Fruit fly (Drosophila melanogaster): ENCODE measurements around the gene CG46310.

DNA sequence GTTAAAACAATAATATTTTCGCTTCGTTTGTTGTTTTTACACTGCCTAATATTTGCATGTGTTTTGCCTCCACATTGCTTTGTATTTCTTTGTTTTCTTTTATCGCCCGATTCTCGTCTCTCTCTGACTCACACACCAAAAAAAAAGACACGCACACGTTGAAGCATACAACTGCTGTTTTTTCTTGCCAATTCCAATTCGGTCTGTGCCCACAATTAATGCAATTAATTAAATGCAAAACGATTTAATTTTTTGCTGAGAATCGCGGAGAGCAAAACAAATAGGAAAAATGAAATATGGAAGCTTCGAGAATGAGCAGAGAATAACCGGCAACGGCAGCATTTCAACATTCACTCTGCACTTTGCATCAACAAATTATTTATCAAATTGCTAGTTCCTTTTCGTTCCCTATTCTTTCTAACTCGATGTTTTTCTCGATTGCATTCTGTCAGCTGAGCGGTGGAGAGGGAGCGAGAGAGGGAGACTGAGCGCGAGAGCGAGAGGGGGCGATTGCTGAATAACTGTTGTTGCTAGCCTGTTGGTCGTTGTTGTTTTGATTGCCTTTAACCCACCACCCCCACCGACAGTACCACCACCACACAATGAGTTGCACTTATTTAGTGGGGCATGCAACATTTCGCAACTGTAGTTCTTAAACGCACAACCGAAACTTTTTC lies 47.5 kb downstream of the CG46310 start:
- TF ChIP-seq Myc (optimal IDR thresholded peaks at IDR 0.05) = no peak
- no peak for TF ChIP-seq psq (optimal IDR thresholded peaks at IDR 0.05)
- no peak for TF ChIP-seq h (optimal IDR thresholded peaks at IDR 0.05)
- no peak for TF ChIP-seq Sin3A (optimal IDR thresholded peaks at IDR 0.05)

Data from Kc167 (cell line).